Fruit fly (Drosophila melanogaster) whole organism, embryonic: ENCODE data around the gene Cpr73D.

ENCODE experiments used
- Asciz ChIP-seq: fragments of 200-800 bp; sonication (Bioruptor generic); optimal IDR thresholded peaks from 2 replicates; lab custom pipeline; 2017; ENCODE audit warnings: missing biosample characterization, mild to moderate bottlenecking, missing genetic modification characterization, missing genetic modification reagents
- Atf6 ChIP-seq: fragments of 200-800 bp; sonication (Bioruptor generic); IDR thresholded peaks from 2 replicates; pipeline ENCODE4 v1.3.6; 2022; ENCODE audit warnings: missing biosample characterization, missing genetic modification characterization
- CG12155 ChIP-seq: fragments of 200-800 bp; sonication (Bioruptor generic); optimal IDR thresholded peaks from 3 replicates; lab custom pipeline; 2016; ENCODE audit warnings: missing biosample characterization, missing genetic modification characterization
- CG1603 ChIP-seq: fragments of 200-800 bp; sonication (Bioruptor generic); optimal IDR thresholded peaks from 2 replicates; lab custom pipeline; 2019; ENCODE audit warnings: missing biosample characterization, mild to moderate bottlenecking, missing genetic modification characterization, moderate library complexity
- CG16815 ChIP-seq: fragments of 200-800 bp; sonication (Bioruptor generic); optimal IDR thresholded peaks from 3 replicates; lab custom pipeline; 2017; ENCODE audit warnings: missing biosample characterization, mild to moderate bottlenecking, missing genetic modification characterization
- CG16863 ChIP-seq: fragments of 200-800 bp; sonication (Bioruptor generic); optimal IDR thresholded peaks from 3 replicates; lab custom pipeline; 2016; ENCODE audit warnings: missing biosample characterization, missing genetic modification characterization
- CG17359 ChIP-seq: fragments of 200-800 bp; sonication (Bioruptor generic); optimal IDR thresholded peaks from 3 replicates; lab custom pipeline; 2018; ENCODE audit warnings: missing biosample characterization, mild to moderate bottlenecking, missing genetic modification characterization, moderate library complexity
- CG17385 ChIP-seq: fragments of 200-800 bp; sonication (Bioruptor generic); optimal IDR thresholded peaks from 3 replicates; lab custom pipeline; 2018; ENCODE audit warnings: missing biosample characterization, mild to moderate bottlenecking, missing genetic modification characterization
- CG18764 ChIP-seq: fragments of 200-800 bp; sonication (Bioruptor generic); optimal IDR thresholded peaks from 3 replicates; lab custom pipeline; 2016; ENCODE audit warnings: missing biosample characterization, missing genetic modification characterization
- CG2129 ChIP-seq: fragments of 200-800 bp; sonication (Bioruptor generic); IDR thresholded peaks from 2 replicates; pipeline ENCODE4 v1.3.6; 2022; ENCODE audit warnings: missing biosample characterization, missing genetic modification characterization; ENCODE audit not compliant: partially characterized antibody
- CG4424 ChIP-seq: fragments of 200-800 bp; sonication (Bioruptor generic); optimal IDR thresholded peaks from 3 replicates; lab custom pipeline; 2016; ENCODE audit warnings: missing biosample characterization, missing genetic modification characterization
- CG6689 ChIP-seq: fragments of 200-800 bp; sonication (Bioruptor generic); IDR thresholded peaks from 2 replicates; pipeline ENCODE4 v1.3.6; 2022; ENCODE audit warnings: missing biosample characterization, missing genetic modification characterization
- CG7372 ChIP-seq: fragments of 200-800 bp; sonication (Bioruptor generic); IDR thresholded peaks from 2 replicates; pipeline ENCODE4 v1.3.6; 2022; ENCODE audit warnings: missing biosample characterization, missing genetic modification characterization
- CG7839 ChIP-seq: fragments of 200-800 bp; sonication (Bioruptor generic); optimal IDR thresholded peaks from 3 replicates; lab custom pipeline; 2018; ENCODE audit warnings: missing biosample characterization, mild to moderate bottlenecking, missing genetic modification characterization, moderate library complexity
- Chrac-16 ChIP-seq: fragments of 200-800 bp; sonication (Bioruptor generic); optimal IDR thresholded peaks from 3 replicates; lab custom pipeline; 2016; ENCODE audit warnings: missing biosample characterization, missing genetic modification characterization
- Dbx ChIP-seq: fragments of 200-800 bp; sonication (Bioruptor generic); IDR thresholded peaks from 3 replicates; pipeline ENCODE4 v1.3.6; 2022; ENCODE audit warnings: missing biosample characterization, missing genetic modification characterization
- HLH3B ChIP-seq: fragments of 200-800 bp; sonication (Bioruptor generic); IDR thresholded peaks from 2 replicates; pipeline ENCODE4 v1.3.6; 2022; ENCODE audit warnings: missing biosample characterization, missing genetic modification characterization
- Hand ChIP-seq: fragments of 200-800 bp; sonication (Bioruptor generic); optimal IDR thresholded peaks from 2 replicates; lab custom pipeline; 2017; ENCODE audit warnings: mild to moderate bottlenecking, missing biosample characterization, missing genetic modification reagents, missing genetic modification characterization
- HmgZ ChIP-seq: fragments of 200-800 bp; sonication (Bioruptor generic); optimal IDR thresholded peaks from 2 replicates; lab custom pipeline; 2018; ENCODE audit warnings: missing biosample characterization, mild to moderate bottlenecking, missing genetic modification characterization
- Hr78 ChIP-seq, 2 experiments: fragments of 200-800 bp in 1 of 2; fragments of >200 bp in 1 of 2; sonication (Bioruptor generic) in 1 of 2; optimal IDR thresholded peaks; 2 replicates each; lab custom pipeline; 2017 to 2019; ENCODE audit warnings: missing biosample characterization in 2 of 2, missing genetic modification characterization in 2 of 2, mild to moderate bottlenecking in 1 of 2, moderate library complexity in 1 of 2
- Nf-YA ChIP-seq: fragments of 200-800 bp; sonication (Bioruptor generic); IDR thresholded peaks from 2 replicates; pipeline ENCODE4 v1.3.6; 2022; ENCODE audit warnings: missing biosample characterization, missing genetic modification characterization
- Ptx1 ChIP-seq: fragments of 200-800 bp; sonication (Bioruptor generic); IDR thresholded peaks from 2 replicates; pipeline ENCODE4 v1.3.6; 2022; ENCODE audit warnings: missing biosample characterization, missing genetic modification characterization
- Spps ChIP-seq: fragments of 200-800 bp; sonication (Bioruptor generic); optimal IDR thresholded peaks from 2 replicates; lab custom pipeline; 2018; ENCODE audit warnings: missing biosample characterization, mild to moderate bottlenecking, missing genetic modification characterization
- amos ChIP-seq: fragments of 200-800 bp; sonication (Bioruptor generic); IDR thresholded peaks from 2 replicates; pipeline ENCODE4 v1.3.6; 2022; ENCODE audit warnings: missing biosample characterization, missing genetic modification characterization; ENCODE audit not compliant: partially characterized antibody
- ap ChIP-seq: fragments of 200-800 bp; sonication (Bioruptor generic); IDR thresholded peaks from 2 replicates; pipeline ENCODE4 v1.3.6; 2022; ENCODE audit warnings: missing biosample characterization, missing genetic modification characterization
- cad ChIP-seq: fragments of >200 bp; optimal IDR thresholded peaks from 2 replicates; lab custom pipeline; 2017; ENCODE audit warnings: missing biosample characterization, missing genetic modification characterization
- chif ChIP-seq, 2 experiments: fragments of 200-800 bp; sonication (Bioruptor generic); optimal IDR thresholded peaks; 3 replicates each; lab custom pipeline; 2016; ENCODE audit warnings: missing biosample characterization in 2 of 2, missing genetic modification characterization in 2 of 2
- chm ChIP-seq: fragments of 200-800 bp; sonication (Bioruptor generic); IDR thresholded peaks from 2 replicates; pipeline ENCODE4 v1.3.6; 2022; ENCODE audit warnings: missing biosample characterization, missing genetic modification characterization
- disco-r ChIP-seq: fragments of 200-800 bp; sonication (Bioruptor generic); optimal IDR thresholded peaks from 2 replicates; lab custom pipeline; 2016; ENCODE audit warnings: missing biosample characterization, missing genetic modification characterization
- ewg ChIP-seq: fragments of 200-800 bp; sonication (Bioruptor generic); optimal IDR thresholded peaks from 3 replicates; lab custom pipeline; 2017; ENCODE audit warnings: mild to moderate bottlenecking, missing biosample characterization, missing genetic modification reagents, missing genetic modification characterization
- gcm ChIP-seq: fragments of 200-800 bp; sonication (Bioruptor generic); optimal IDR thresholded peaks from 2 replicates; lab custom pipeline; 2019; ENCODE audit warnings: missing biosample characterization, mild to moderate bottlenecking, missing genetic modification characterization, moderate library complexity
- gem ChIP-seq: fragments of 200-800 bp; sonication (Bioruptor generic); optimal IDR thresholded peaks from 2 replicates; lab custom pipeline; 2019; ENCODE audit warnings: missing biosample characterization, mild to moderate bottlenecking, missing genetic modification characterization, moderate library complexity
- grn ChIP-seq: fragments of 200-800 bp; sonication (Bioruptor generic); optimal IDR thresholded peaks from 3 replicates; lab custom pipeline; 2017; ENCODE audit warnings: missing biosample characterization, missing genetic modification characterization
- h ChIP-seq: fragments of >200 bp; optimal IDR thresholded peaks from 2 replicates; lab custom pipeline; 2017
- lab ChIP-seq: fragments of 200-800 bp; sonication (Bioruptor generic); optimal IDR thresholded peaks from 3 replicates; lab custom pipeline; 2017; ENCODE audit warnings: missing biosample characterization, missing genetic modification characterization, mild to moderate bottlenecking, moderate library complexity, missing genetic modification reagents
- mam ChIP-seq: fragments of 200-800 bp; sonication (Bioruptor generic); optimal IDR thresholded peaks from 3 replicates; lab custom pipeline; 2016; ENCODE audit warnings: missing biosample characterization, missing genetic modification characterization
- pb ChIP-seq: fragments of 200-800 bp; sonication (Bioruptor generic); optimal IDR thresholded peaks from 3 replicates; lab custom pipeline; 2016; ENCODE audit warnings: missing biosample characterization, missing genetic modification characterization
- pho ChIP-seq: fragments of 200-800 bp; sonication (Bioruptor generic); optimal IDR thresholded peaks from 2 replicates; lab custom pipeline; 2016; ENCODE audit warnings: missing biosample characterization, missing genetic modification characterization
- prd ChIP-seq, 3 experiments: fragments of >200 bp in 2 of 3; fragments of 200-800 bp in 1 of 3; sonication (Bioruptor generic) in 1 of 3; optimal IDR thresholded peaks in 2 of 3; IDR thresholded peaks in 1 of 3; 2 replicates in 2 of 3; 3 replicates in 1 of 3; pipeline versions ENCODE4 v1.3.6 to Lab custom; 2017 to 2022; ENCODE audit warnings: missing biosample characterization in 1 of 3, missing genetic modification characterization in 1 of 3
- run ChIP-seq: fragments of 200-800 bp; sonication (Bioruptor generic); optimal IDR thresholded peaks from 3 replicates; lab custom pipeline; 2018; ENCODE audit warnings: missing biosample characterization, mild to moderate bottlenecking, missing genetic modification characterization
- sens ChIP-seq: fragments of 200-800 bp; sonication (Bioruptor generic); peaks from one replicate; lab custom pipeline; 2016; ENCODE audit warnings: missing biosample characterization, missing genetic modification characterization
- shn ChIP-seq: fragments of 200-800 bp; sonication (Bioruptor generic); optimal IDR thresholded peaks from 3 replicates; lab custom pipeline; 2016; ENCODE audit warnings: missing biosample characterization, missing genetic modification characterization
- sima ChIP-seq: fragments of 200-800 bp; sonication (Bioruptor generic); optimal IDR thresholded peaks from 2 replicates; lab custom pipeline; 2016; ENCODE audit warnings: missing biosample characterization, missing genetic modification characterization
- sna ChIP-seq: fragments of 200-800 bp; sonication (Bioruptor generic); IDR thresholded peaks from 2 replicates; pipeline ENCODE4 v1.3.6; 2022; ENCODE audit warnings: missing biosample characterization, missing genetic modification characterization; ENCODE audit not compliant: partially characterized antibody
- tna ChIP-seq: fragments of 200-800 bp; sonication (Bioruptor generic); IDR thresholded peaks from 2 replicates; pipeline ENCODE4 v1.3.6; 2022; ENCODE audit warnings: missing biosample characterization, missing genetic modification characterization; ENCODE audit not compliant: partially characterized antibody
- zen2 ChIP-seq: fragments of 200-800 bp; sonication (Bioruptor generic); IDR thresholded peaks from 3 replicates; pipeline ENCODE4 v1.3.6; 2022; ENCODE audit warnings: missing biosample characterization, missing genetic modification characterization; ENCODE audit not compliant: partially characterized antibody

Cpr73D gene

DNA sequence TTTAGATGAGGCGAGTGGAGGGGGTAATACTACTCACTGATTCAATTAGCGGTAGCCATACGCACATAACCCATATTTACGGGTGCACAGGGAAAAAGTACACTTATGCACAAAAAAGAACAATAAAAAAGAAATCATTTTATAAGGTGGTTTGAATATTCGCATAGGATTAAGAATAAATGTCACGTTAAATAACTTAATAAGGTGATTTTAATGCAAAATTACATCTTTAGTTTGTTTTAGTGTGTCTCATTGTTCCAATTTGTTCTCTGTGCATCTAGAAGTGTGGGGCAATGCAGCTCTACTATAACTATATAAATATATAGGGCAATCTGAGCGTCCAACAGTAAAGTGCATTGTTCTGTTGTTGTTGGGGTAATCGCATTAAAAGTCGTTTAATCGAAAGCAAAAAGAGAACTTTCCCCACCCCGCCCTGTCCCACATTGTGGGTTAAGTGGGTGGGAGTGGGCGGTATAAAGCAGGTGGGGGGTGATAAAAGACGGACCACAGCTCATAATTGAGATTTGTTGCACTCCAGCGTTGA lies 64.7 kb downstream of the Cpr73D start (continued):
- TF ChIP-seq CG12155 (GFP tag; lab: Kevin White, UChicago) (no peak), h (lab: Kevin White, UChicago) (no peak), zen2 (no peak), CG7372 (GFP tag; lab: Robert Waterston, UW) (no peak), CG1603 (tag; lab: Kevin White, UChicago) (peak; percentile 25), Ptx1 (GFP tag; lab: Robert Waterston, UW) (0 out of 2 replicates have a peak, but pooled peaks have one; percentile 9), mam (GFP tag; lab: Kevin White, UChicago) (no peak), amos (GFP tag; lab: Robert Waterston, UW) (no peak), chif (GFP tag; optimal IDR thresholded peaks at IDR 0.05; lab: Kevin White, UChicago) (no peak), Hand (GFP tag; lab: Kevin White, UChicago) (no peak), ewg (GFP tag; lab: Kevin White, UChicago) (no peak)

DNA sequence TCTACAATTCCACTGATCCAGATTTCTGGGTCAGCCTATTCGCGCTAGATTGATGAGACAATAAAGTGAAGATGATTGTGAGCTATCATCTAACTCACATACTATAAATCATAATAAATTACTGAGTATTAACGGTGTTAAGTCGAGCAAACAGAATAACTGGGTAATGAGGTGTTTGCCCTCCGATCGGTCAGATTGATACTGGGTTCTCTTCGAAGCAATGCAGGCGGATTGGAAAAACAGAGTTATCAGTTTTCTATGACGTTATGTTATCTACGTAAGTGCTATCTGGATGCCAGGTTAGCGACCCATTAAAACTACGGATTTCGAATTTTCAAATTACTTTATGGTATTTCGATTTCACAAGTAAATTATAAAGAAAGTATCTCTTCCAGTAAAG lies 65.6 kb downstream of the Cpr73D start:
- TF ChIP-seq gcm (no peak), grn (GFP tag; lab: Kevin White, UChicago) (peak; percentile 61), CG4424 (GFP tag; lab: Kevin White, UChicago) (no peak), shn (GFP tag; lab: Kevin White, UChicago) (no peak), CG17385 (GFP tag; lab: Kevin White, UChicago) (no peak), cad (GFP tag; lab: Kevin White, UChicago) (no peak), HLH3B (GFP tag; lab: Robert Waterston, UW) (no peak), HmgZ (tag; lab: Kevin White, UChicago) (no peak), sens (GFP tag; lab: Kevin White, UChicago) (peak; percentile 74), Asciz (GFP tag; lab: Kevin White, UChicago) (peak; percentile 16), lab (GFP tag; lab: Kevin White, UChicago) (peak; percentile 56), CG17359 (no peak)
- TF ChIP-seq, all 482 proteins: peak for 4

DNA sequence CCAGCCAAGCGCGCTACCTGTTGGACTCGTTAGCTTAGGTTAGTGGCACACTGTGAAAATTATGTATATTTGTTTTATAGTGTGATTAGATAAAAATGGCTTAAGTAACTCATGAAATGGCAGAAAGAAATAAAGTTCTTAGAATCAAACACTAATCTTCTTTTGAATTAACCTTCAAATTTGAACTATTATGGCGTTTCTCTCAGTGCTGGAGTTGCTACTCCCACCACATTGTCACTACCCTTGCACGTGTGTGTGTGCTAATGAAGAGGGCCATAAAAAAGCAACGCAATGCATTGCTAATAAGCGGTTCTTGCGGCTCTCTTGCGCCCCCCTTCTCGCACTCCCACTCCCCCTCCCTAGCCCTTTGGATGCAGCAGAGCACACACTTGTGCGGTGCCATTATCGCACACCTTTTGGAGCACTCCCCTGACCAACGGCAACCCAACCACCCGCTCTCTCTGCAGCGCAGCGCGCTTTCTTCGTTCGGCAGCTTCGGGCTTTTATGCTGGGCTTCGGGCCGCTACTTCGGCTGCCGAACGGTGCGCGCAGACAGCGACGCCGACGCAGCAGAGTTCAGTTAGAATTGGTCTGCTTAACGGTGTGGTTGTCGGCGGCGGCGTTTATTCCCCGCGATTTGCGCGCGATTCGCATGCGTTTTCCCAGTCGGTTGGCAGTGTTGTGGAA lies 66.7 kb downstream of the Cpr73D start:
- TF ChIP-seq pho (GFP tag; lab: Kevin White, UChicago) = peak; percentile 64
- TF ChIP-seq prd (optimal IDR thresholded peaks at IDR 0.05; lab: Kevin White, UChicago) = no peak
- peak; percentile 93 for TF ChIP-seq prd (GFP tag; IDR thresholded peaks at IDR 0.05; lab: Robert Waterston, UW)
- TF ChIP-seq CG18764 = peak; percentile 85
- TF ChIP-seq CG6689 (GFP tag; lab: Robert Waterston, UW) = peak; percentile 92
- peak; percentile 95 for TF ChIP-seq gem (tag; lab: Kevin White, UChicago)
- peak; percentile 93 for TF ChIP-seq Nf-YA (GFP tag; lab: Robert Waterston, UW)
- TF ChIP-seq sima (GFP tag; lab: Kevin White, UChicago) = peak; percentile 64
- peak; percentile 82 for TF ChIP-seq run
- peak; percentile 69 for TF ChIP-seq pb (GFP tag; lab: Kevin White, UChicago)
- TF ChIP-seq Atf6 (GFP tag; lab: Robert Waterston, UW) = peak; percentile 84
- peak; percentile 78 for TF ChIP-seq Dbx
- peak; percentile 94 for TF ChIP-seq chm
- peak; percentile 91 for TF ChIP-seq ap (GFP tag; lab: Robert Waterston, UW)
- TF ChIP-seq disco-r = peak; percentile 83
- TF ChIP-seq sna (GFP tag; lab: Robert Waterston, UW) = no peak
- peak; percentile 49; the same call in 1 of the 2 replicates for TF ChIP-seq tna (GFP tag; lab: Robert Waterston, UW)
- peak; percentile 88 for TF ChIP-seq Spps
- no peak for TF ChIP-seq CG2129 (GFP tag; lab: Robert Waterston, UW)
- peak; percentile 92 for TF ChIP-seq CG7839
- peak in 1 of 2 experiments; percentile 88 for TF ChIP-seq Hr78 (GFP tag; optimal IDR thresholded peaks at IDR 0.05; lab: Kevin White, UChicago)
- peak; percentile 70 for TF ChIP-seq CG16815 (GFP tag; lab: Kevin White, UChicago)
- TF ChIP-seq CG16863 = peak; percentile 91
- peak; percentile 82 for TF ChIP-seq Chrac-16 (GFP tag; lab: Kevin White, UChicago)
